Worm (Caenorhabditis elegans) whole organism, L3 larva: ENCODE results near the gene F17E9.16.

Experiments
- ZK546.5 ChIP-seq: sonication (generic microtip); optimal IDR thresholded peaks from 2 replicates; lab custom pipeline; 2017; ENCODE audit warnings: missing biosample characterization, missing genetic modification characterization
- aly-2 ChIP-seq: fragments of 150-350 bp; optimal IDR thresholded peaks from 2 replicates; lab custom pipeline; 2014; ENCODE audit warnings: missing biosample characterization, missing genetic modification characterization
- ceh-28 ChIP-seq: fragments of 150-350 bp; optimal IDR thresholded peaks from 2 replicates; lab custom pipeline; 2014; ENCODE audit warnings: missing biosample characterization, missing genetic modification reagents, missing genetic modification characterization
- fkh-10 ChIP-seq: sonication (generic microtip); optimal IDR thresholded peaks from 2 replicates; lab custom pipeline; 2017; ENCODE audit warnings: missing biosample characterization, missing genetic modification reagents, missing genetic modification characterization
- lin-15B ChIP-seq: fragments of 150-350 bp; optimal IDR thresholded peaks from 2 replicates; lab custom pipeline; 2014; ENCODE audit warnings: missing biosample characterization, missing genetic modification characterization
- nhr-11 ChIP-seq: fragments of 150-350 bp; optimal IDR thresholded peaks from 2 replicates; lab custom pipeline; 2014; ENCODE audit warnings: missing biosample characterization, missing genetic modification characterization
- skn-1 ChIP-seq: fragments of 150-350 bp; optimal IDR thresholded peaks from 2 replicates; lab custom pipeline; 2014; ENCODE audit warnings: missing biosample characterization, missing genetic modification characterization

ce11 chrIV:8339636-8340035, 12.5 kb upstream of the F17E9.16 start, which contains the start of gene lgc-6:
- TF ChIP-seq lin-15B (tag; lab: Kevin White, UChicago) (no peak), aly-2 (tag; lab: Kevin White, UChicago) (no peak), skn-1 (no peak), nhr-11 (no peak), ceh-28 (no peak), fkh-10 (GFP tag; lab: Kevin White, UChicago) (no peak), ZK546.5 (tag; lab: Kevin White, UChicago) (no peak)
